Worm (Caenorhabditis elegans) whole organism, L1 larva: ENCODE data around the gene ZK1010.5.
A peak's percentile ranks its signal among the peaks of the same experiment; 100 is the strongest.

Experiments used
- C04F5.9 ChIP-seq: sonication (generic microtip); optimal IDR thresholded peaks from 2 replicates; lab custom pipeline; 2016; ENCODE audit warnings: missing genetic modification characterization, missing compliant biosample characterization
- F16B12.6 ChIP-seq: fragments of 150-350 bp; optimal IDR thresholded peaks from 2 replicates; lab custom pipeline; 2014; ENCODE audit warnings: missing biosample characterization, missing genetic modification characterization
- aha-1 ChIP-seq: fragments of 150-350 bp; optimal IDR thresholded peaks from 2 replicates; lab custom pipeline; 2014; ENCODE audit warnings: missing biosample characterization, missing genetic modification characterization
- aly-2 ChIP-seq: fragments of 150-350 bp; optimal IDR thresholded peaks from 2 replicates; lab custom pipeline; 2014; ENCODE audit warnings: missing biosample characterization, missing genetic modification characterization
- blmp-1 ChIP-seq: fragments of 150-350 bp; optimal IDR thresholded peaks from 2 replicates; lab custom pipeline; 2014; ENCODE audit warnings: missing biosample characterization, missing genetic modification characterization
- ceh-63 ChIP-seq: fragments of 200-800 bp; sonication (Bioruptor generic); optimal IDR thresholded peaks from 2 replicates; lab custom pipeline; 2018; ENCODE audit warnings: mild to moderate bottlenecking, missing genetic modification characterization, missing compliant biosample characterization
- ceh-8 ChIP-seq: fragments of 200-800 bp; sonication (Bioruptor generic); optimal IDR thresholded peaks from 2 replicates; lab custom pipeline; 2018; ENCODE audit warnings: mild to moderate bottlenecking, missing genetic modification characterization, moderate library complexity, missing compliant biosample characterization
- ceh-82 ChIP-seq, 3 experiments: fragments of 150-350 bp in 1 of 3; sonication (generic microtip) in 2 of 3; optimal IDR thresholded peaks; 2 replicates each; lab custom pipeline; 2014 to 2017; ENCODE audit warnings: missing biosample characterization in 3 of 3, missing genetic modification characterization in 3 of 3
- ceh-88 ChIP-seq: fragments of 200-800 bp; sonication (Bioruptor generic); IDR thresholded peaks from 2 replicates; pipeline ENCODE4 v1.3.6; 2022; ENCODE audit warnings: missing genetic modification characterization, missing compliant biosample characterization
- ceh-90 ChIP-seq: sonication (generic microtip); optimal IDR thresholded peaks from 2 replicates; lab custom pipeline; 2016; ENCODE audit warnings: missing genetic modification characterization, missing compliant biosample characterization
- dpl-1 ChIP-seq, 3 experiments: fragments of 150-350 bp in 2 of 3; sonication (generic microtip) in 1 of 3; optimal IDR thresholded peaks; 2 replicates each; lab custom pipeline; 2014 to 2017; ENCODE audit warnings: missing biosample characterization in 3 of 3, missing genetic modification characterization in 3 of 3, missing genetic modification reagents in 3 of 3
- dsc-1 ChIP-seq: sonication (generic microtip); optimal IDR thresholded peaks from 2 replicates; lab custom pipeline; 2016; ENCODE audit warnings: mild to moderate bottlenecking, missing genetic modification characterization, missing compliant biosample characterization
- efl-1 ChIP-seq, 4 experiments: fragments of 150-350 bp; optimal IDR thresholded peaks in 3 of 4; peaks in 1 of 4; 1 replicate in 1 of 4; 2 replicates in 3 of 4; lab custom pipeline; 2014; ENCODE audit warnings: missing biosample characterization in 2 of 4, missing genetic modification characterization in 2 of 4, missing genetic modification reagents in 2 of 4
- ets-5 ChIP-seq: fragments of 200-800 bp; sonication (Bioruptor generic); IDR thresholded peaks from 2 replicates; pipeline ENCODE4 v1.3.6; 2022; ENCODE audit warnings: missing genetic modification characterization, missing compliant biosample characterization
- fkh-10 ChIP-seq: sonication (generic microtip); optimal IDR thresholded peaks from 2 replicates; lab custom pipeline; 2017; ENCODE audit warnings: missing biosample characterization, missing genetic modification reagents, missing genetic modification characterization
- fkh-4 ChIP-seq: sonication (generic microtip); optimal IDR thresholded peaks from 2 replicates; lab custom pipeline; 2016; ENCODE audit warnings: missing compliant biosample characterization, missing genetic modification characterization, borderline replicate concordance
- fos-1 ChIP-seq: fragments of 150-350 bp; optimal IDR thresholded peaks from 2 replicates; lab custom pipeline; 2014; ENCODE audit warnings: missing biosample characterization, missing genetic modification characterization
- grh-1 ChIP-seq: fragments of 200-800 bp; sonication (Bioruptor generic); IDR thresholded peaks from 2 replicates; pipeline ENCODE4 v1.3.6; 2022; ENCODE audit warnings: missing genetic modification reagents, missing genetic modification characterization, missing compliant biosample characterization
- hlh-4 ChIP-seq: sonication (generic microtip); optimal IDR thresholded peaks from 2 replicates; lab custom pipeline; 2016; ENCODE audit warnings: mild to moderate bottlenecking, missing genetic modification characterization, missing compliant biosample characterization
- irx-1 ChIP-seq: sonication (generic microtip); optimal IDR thresholded peaks from 2 replicates; lab custom pipeline; 2016; ENCODE audit warnings: missing genetic modification characterization, missing compliant biosample characterization
- lin-13 ChIP-seq: fragments of 150-350 bp; optimal IDR thresholded peaks from 2 replicates; lab custom pipeline; 2014; ENCODE audit warnings: missing biosample characterization, missing genetic modification reagents, missing genetic modification characterization
- lin-14 ChIP-seq: fragments of 200-800 bp; sonication (Bioruptor generic); optimal IDR thresholded peaks from 2 replicates; lab custom pipeline; 2018; ENCODE audit warnings: mild to moderate bottlenecking, missing genetic modification characterization, moderate library complexity, missing compliant biosample characterization
- lin-15B ChIP-seq: fragments of 150-350 bp; sonication (generic microtip); optimal IDR thresholded peaks from 3 replicates; lab custom pipeline; 2014; ENCODE audit warnings: missing biosample characterization, missing genetic modification characterization
- lin-35 ChIP-seq, 2 experiments: fragments of 150-350 bp; optimal IDR thresholded peaks; 2 replicates each; lab custom pipeline; 2014; ENCODE audit warnings: missing biosample characterization in 2 of 2, missing genetic modification characterization in 2 of 2, missing genetic modification reagents in 2 of 2
- lin-39 ChIP-seq: fragments of 150-350 bp; optimal IDR thresholded peaks from 2 replicates; lab custom pipeline; 2014; ENCODE audit warnings: missing biosample characterization, missing genetic modification reagents, missing genetic modification characterization
- lir-3 ChIP-seq: sonication (generic microtip); optimal IDR thresholded peaks from 2 replicates; lab custom pipeline; 2016; ENCODE audit warnings: mild to moderate bottlenecking, missing genetic modification characterization, moderate library complexity, missing compliant biosample characterization; ENCODE audit not compliant: poor library complexity
- lsy-2 ChIP-seq, 2 experiments: fragments of 150-350 bp; optimal IDR thresholded peaks; 2 replicates each; lab custom pipeline; 2014; ENCODE audit warnings: missing biosample characterization in 2 of 2, missing genetic modification characterization in 2 of 2
- mab-9 ChIP-seq: fragments of 200-800 bp; sonication (Bioruptor generic); IDR thresholded peaks from 2 replicates; pipeline ENCODE4 v1.3.6; 2022; ENCODE audit warnings: missing genetic modification reagents, missing genetic modification characterization, missing compliant biosample characterization
- mef-2 ChIP-seq: fragments of 150-350 bp; optimal IDR thresholded peaks from 2 replicates; lab custom pipeline; 2014; ENCODE audit warnings: missing biosample characterization, missing genetic modification characterization
- nhr-11 ChIP-seq: fragments of 150-350 bp; optimal IDR thresholded peaks from 2 replicates; lab custom pipeline; 2014; ENCODE audit warnings: missing biosample characterization, missing genetic modification characterization
- nhr-19 ChIP-seq: fragments of 200-800 bp; sonication (Bioruptor generic); conservative IDR thresholded peaks from 2 replicates; pipeline ENCODE4 v1.3.6; 2022; ENCODE audit warnings: missing genetic modification characterization, missing compliant biosample characterization
- nhr-237 ChIP-seq: fragments of 150-350 bp; optimal IDR thresholded peaks from 2 replicates; lab custom pipeline; 2014; ENCODE audit warnings: missing biosample characterization, missing genetic modification characterization
- nhr-76 ChIP-seq: sonication (generic microtip); optimal IDR thresholded peaks from 2 replicates; lab custom pipeline; 2017; ENCODE audit warnings: missing biosample characterization, missing genetic modification characterization
- nhr-84 ChIP-seq: sonication (generic microtip); optimal IDR thresholded peaks from 2 replicates; lab custom pipeline; 2017; ENCODE audit warnings: missing biosample characterization, missing genetic modification characterization
- nhr-85 ChIP-seq: sonication (generic microtip); peaks from one replicate; lab custom pipeline; 2016; ENCODE audit warnings: missing genetic modification characterization, inconsistent platforms, missing compliant biosample characterization
- pax-3 ChIP-seq: fragments of 200-800 bp; sonication (Bioruptor generic); optimal IDR thresholded peaks from 2 replicates; lab custom pipeline; 2018; ENCODE audit warnings: mild to moderate bottlenecking, missing genetic modification characterization, moderate library complexity, missing compliant biosample characterization
- pqm-1 ChIP-seq: sonication (generic microtip); optimal IDR thresholded peaks from 3 replicates; lab custom pipeline; 2017; ENCODE audit warnings: missing biosample characterization, missing genetic modification characterization
- snpc-4 ChIP-seq: fragments of 150-350 bp; optimal IDR thresholded peaks from 2 replicates; lab custom pipeline; 2014; ENCODE audit warnings: missing biosample characterization, missing genetic modification characterization
- snu-23 ChIP-seq: sonication (generic microtip); optimal IDR thresholded peaks from 2 replicates; lab custom pipeline; 2016; ENCODE audit warnings: missing genetic modification characterization, missing compliant biosample characterization
- sox-4 ChIP-seq: sonication (generic microtip); optimal IDR thresholded peaks from 2 replicates; lab custom pipeline; 2016; ENCODE audit warnings: missing genetic modification characterization, missing compliant biosample characterization
- tbx-2 ChIP-seq: sonication (generic microtip); optimal IDR thresholded peaks from 2 replicates; lab custom pipeline; 2016; ENCODE audit warnings: missing genetic modification characterization, missing compliant biosample characterization
- tlp-1 ChIP-seq: fragments of 150-350 bp; optimal IDR thresholded peaks from 2 replicates; lab custom pipeline; 2014; ENCODE audit warnings: missing biosample characterization, missing genetic modification characterization
- unc-30 ChIP-seq: sonication (generic microtip); optimal IDR thresholded peaks from 2 replicates; lab custom pipeline; 2017; ENCODE audit warnings: missing biosample characterization, missing genetic modification characterization
- unc-62 ChIP-seq: fragments of 150-350 bp; optimal IDR thresholded peaks from 2 replicates; lab custom pipeline; 2014; ENCODE audit warnings: missing biosample characterization, missing genetic modification reagents, missing genetic modification characterization
- unc-86 ChIP-seq: sonication (generic microtip); optimal IDR thresholded peaks from 2 replicates; lab custom pipeline; 2016; ENCODE audit warnings: missing genetic modification characterization, missing compliant biosample characterization
- xbp-1 ChIP-seq: sonication (generic microtip); optimal IDR thresholded peaks from 2 replicates; lab custom pipeline; 2016; ENCODE audit warnings: missing genetic modification characterization, missing compliant biosample characterization
- zag-1 ChIP-seq: fragments of 150-350 bp; optimal IDR thresholded peaks from 2 replicates; lab custom pipeline; 2014; ENCODE audit warnings: missing biosample characterization, missing genetic modification characterization
- ztf-11 ChIP-seq, 2 experiments: sonication (generic microtip); optimal IDR thresholded peaks; 2 replicates each; lab custom pipeline; 2016 to 2017; ENCODE audit warnings: missing genetic modification characterization in 2 of 2, missing biosample characterization in 1 of 2, missing compliant biosample characterization in 1 of 2
- ztf-4 ChIP-seq: fragments of 150-350 bp; optimal IDR thresholded peaks from 2 replicates; lab custom pipeline; 2014; ENCODE audit warnings: missing biosample characterization, missing genetic modification characterization

The ZK1010.5 gene

ce11 chrIII:13018619-13019018 is 31.3 kb upstream of the ZK1010.5 start, which contains the start of gene col-98 (continued):
- TF ChIP-seq grh-1 (GFP tag; lab: Robert Waterston, UW) (no peak), sox-4 (tag; lab: Kevin White, UChicago) (no peak), xbp-1 (tag; lab: Kevin White, UChicago) (no peak), lin-39 (tag; lab: Kevin White, UChicago) (no peak), lir-3 (no peak), ceh-8 (GFP tag; lab: Kevin White, UChicago) (no peak), pax-3 (tag; lab: Kevin White, UChicago) (no peak), C04F5.9 (tag; lab: Kevin White, UChicago) (no peak), lin-13 (GFP tag; lab: Kevin White, UChicago) (no peak), ceh-63 (GFP tag; lab: Kevin White, UChicago) (no peak), pqm-1 (no peak), ceh-82 (tag; optimal IDR thresholded peaks at IDR 0.05; lab: Kevin White, UChicago) (no peak), nhr-85 (peak; percentile 85), nhr-11 (tag; lab: Kevin White, UChicago) (no peak)

ce11 chrIII:13015754-13016317 is 28.5 kb upstream of the ZK1010.5 start:
- TF ChIP-seq mef-2 (tag; lab: Kevin White, UChicago) (no peak), snpc-4 (tag; lab: Kevin White, UChicago) (no peak), nhr-76 (tag; lab: Kevin White, UChicago) (no peak), hlh-4 (tag; lab: Kevin White, UChicago) (no peak), unc-62 (no peak), blmp-1 (tag; lab: Kevin White, UChicago) (peak; percentile 68), ets-5 (GFP tag; lab: Robert Waterston, UW) (no peak), fos-1 (tag; lab: Kevin White, UChicago) (peak; percentile 29), lin-13 (GFP tag; lab: Kevin White, UChicago) (no peak), nhr-19 (GFP tag; lab: Robert Waterston, UW) (peak; percentile 25), mab-9 (no peak; the same call in 1 of the 2 replicates), lsy-2 (tag; optimal IDR thresholded peaks at IDR 0.05; lab: Kevin White, UChicago) (peak; percentile 25 to 66), ztf-11 (tag; optimal IDR thresholded peaks at IDR 0.05; lab: Kevin White, UChicago) (no peak), lir-3 (peak; percentile 5), C04F5.9 (tag; lab: Kevin White, UChicago) (no peak), ceh-90 (tag; lab: Kevin White, UChicago) (no peak), irx-1 (tag; lab: Kevin White, UChicago) (no peak), ceh-8 (GFP tag; lab: Kevin White, UChicago) (no peak), F16B12.6 (tag; lab: Kevin White, UChicago) (peak; percentile 18), pqm-1 (no peak), dpl-1 (GFP tag; optimal IDR thresholded peaks at IDR 0.05; lab: Kevin White, UChicago) (peak in 2 of 3 experiments; percentile 25), aly-2 (tag; lab: Kevin White, UChicago) (no peak), sox-4 (tag; lab: Kevin White, UChicago) (no peak), lin-14 (peak; percentile 57), zag-1 (tag; lab: Kevin White, UChicago) (no peak), fkh-4 (tag; lab: Kevin White, UChicago) (no peak), tbx-2 (tag; lab: Kevin White, UChicago) (no peak), lin-39 (tag; lab: Kevin White, UChicago) (no peak), tlp-1 (tag; lab: Kevin White, UChicago) (no peak), aha-1 (tag; lab: Kevin White, UChicago) (no peak), unc-86 (tag; lab: Kevin White, UChicago) (no peak), unc-30 (no peak), ceh-88 (GFP tag; lab: Robert Waterston, UW) (no peak), ztf-4 (tag; lab: Kevin White, UChicago) (no peak), ceh-63 (GFP tag; lab: Kevin White, UChicago) (no peak), lin-15B (tag; lab: Kevin White, UChicago) (no peak), efl-1 (optimal IDR thresholded peaks at IDR 0.05; lab: Kevin White, UChicago) (peak; percentile 21 to 51), efl-1 (GFP tag; optimal IDR thresholded peaks at IDR 0.05 in 1 of 2; lab: Kevin White, UChicago) (peak; percentile 22 to 74), nhr-237 (tag; lab: Kevin White, UChicago) (no peak), fkh-10 (GFP tag; lab: Kevin White, UChicago) (peak; percentile 27), nhr-84 (tag; lab: Kevin White, UChicago) (no peak), snu-23 (peak; percentile 61), ceh-82 (tag; optimal IDR thresholded peaks at IDR 0.05; lab: Kevin White, UChicago) (peak in 1 of 3 experiments; percentile 57), dsc-1 (tag; lab: Kevin White, UChicago) (peak; percentile 42), lin-35 (GFP tag; optimal IDR thresholded peaks at IDR 0.05; lab: Kevin White, UChicago) (peak; percentile 30 to 75)
